Fruit fly (Drosophila melanogaster) whole organism, embryonic: ENCODE measurements around the gene CG10621.

ENCODE experiments used
- Adf1 ChIP-seq: fragments of 200-800 bp; sonication (Bioruptor generic); IDR thresholded peaks from 2 replicates; pipeline ENCODE4 v1.3.6; 2022; ENCODE audit warnings: missing biosample characterization, missing genetic modification characterization
- Atf6 ChIP-seq: fragments of 200-800 bp; sonication (Bioruptor generic); IDR thresholded peaks from 2 replicates; pipeline ENCODE4 v1.3.6; 2022; ENCODE audit warnings: missing biosample characterization, missing genetic modification characterization
- CG17361 ChIP-seq: fragments of 200-800 bp; sonication (Bioruptor generic); IDR thresholded peaks from 3 replicates; pipeline ENCODE4 v1.3.6; 2022; ENCODE audit warnings: missing biosample characterization, missing genetic modification characterization
- CG4424 ChIP-seq: fragments of 200-800 bp; sonication (Bioruptor generic); optimal IDR thresholded peaks from 3 replicates; lab custom pipeline; 2016; ENCODE audit warnings: missing biosample characterization, missing genetic modification characterization
- Eip74EF ChIP-seq, 2 experiments: fragments of 200-800 bp in 1 of 2; fragments of >200 bp in 1 of 2; sonication (Bioruptor generic) in 1 of 2; optimal IDR thresholded peaks; 2 replicates each; lab custom pipeline; 2017 to 2019; ENCODE audit warnings: missing biosample characterization in 2 of 2, missing genetic modification characterization in 2 of 2, mild to moderate bottlenecking in 1 of 2, moderate library complexity in 1 of 2
- Lpt ChIP-seq: fragments of >200 bp; optimal IDR thresholded peaks from 2 replicates; lab custom pipeline; 2018; ENCODE audit warnings: missing biosample characterization, missing genetic modification characterization
- NC2α ChIP-seq: fragments of 200-800 bp; sonication (Bioruptor generic); optimal IDR thresholded peaks from 2 replicates; lab custom pipeline; 2016; ENCODE audit warnings: missing biosample characterization, missing genetic modification characterization
- al ChIP-seq: fragments of 200-800 bp; sonication (Bioruptor generic); IDR thresholded peaks from 2 replicates; pipeline ENCODE4 v1.3.6; 2022; ENCODE audit warnings: missing biosample characterization, missing genetic modification characterization

- TF ChIP-seq Atf6, result no peak
- TF ChIP-seq CG17361, result no peak
- TF ChIP-seq NC2α (GFP tag; lab: Kevin White, UChicago), result no peak
- no peak for TF ChIP-seq Lpt
- TF ChIP-seq CG4424, result no peak
- no peak for TF ChIP-seq Eip74EF (GFP tag; optimal IDR thresholded peaks at IDR 0.05; lab: Kevin White, UChicago)
- no peak for TF ChIP-seq al (GFP tag; lab: Robert Waterston, UW)
- TF ChIP-seq Adf1 (GFP tag; lab: Robert Waterston, UW), result no peak
Measured at dm6 chr2L:18985201-18986124, 31.2 kb upstream of the CG10621 start.
